Worm (Caenorhabditis elegans) whole organism, midembryonic: ENCODE data around the gene Y32F6A.5.

Experiments
- T22C8.4 ChIP-seq: fragments of 200-800 bp; sonication (Bioruptor generic); IDR thresholded peaks from 2 replicates; pipeline ENCODE4 v1.3.6; 2022; ENCODE audit warnings: missing genetic modification characterization, missing compliant biosample characterization
- cog-1 ChIP-seq: sonication (generic microtip); optimal IDR thresholded peaks from 2 replicates; lab custom pipeline; 2016; ENCODE audit warnings: missing genetic modification characterization, missing compliant biosample characterization
- flt-1 ChIP-seq: fragments of 200-800 bp; sonication (Bioruptor generic); IDR thresholded peaks from 2 replicates; pipeline ENCODE4 v1.3.6; 2022; ENCODE audit warnings: missing genetic modification characterization, missing compliant biosample characterization
- klf-2 ChIP-seq: fragments of 200-800 bp; sonication (Bioruptor generic); conservative IDR thresholded peaks from 2 replicates; pipeline ENCODE4 v1.3.6; 2022; ENCODE audit warnings: missing genetic modification reagents, missing genetic modification characterization, missing compliant biosample characterization
- med-1 ChIP-seq: sonication (generic microtip); optimal IDR thresholded peaks from 2 replicates; lab custom pipeline; 2017; ENCODE audit warnings: missing genetic modification characterization, mild to moderate bottlenecking, missing compliant biosample characterization, antibody characterized with exemption, missing genetic modification reagents; ENCODE audit not compliant: insufficient read depth
- ref-1 ChIP-seq: fragments of 200-800 bp; sonication (Bioruptor generic); conservative IDR thresholded peaks from 2 replicates; pipeline ENCODE4 v1.3.6; 2022; ENCODE audit warnings: missing genetic modification reagents, missing genetic modification characterization, missing compliant biosample characterization
- tab-1 ChIP-seq: fragments of 200-800 bp; sonication (Bioruptor generic); IDR thresholded peaks from 2 replicates; pipeline ENCODE4 v1.3.6; 2022; ENCODE audit warnings: missing genetic modification characterization, missing compliant biosample characterization
- ztf-23 ChIP-seq: fragments of 200-800 bp; sonication (Bioruptor generic); IDR thresholded peaks from 2 replicates; pipeline ENCODE4 v1.3.6; 2022; ENCODE audit warnings: missing genetic modification reagents, missing genetic modification characterization, missing compliant biosample characterization
- ztf-29 ChIP-seq: fragments of 200-800 bp; sonication (Bioruptor generic); IDR thresholded peaks from 2 replicates; pipeline ENCODE4 v1.3.6; 2022; ENCODE audit warnings: missing genetic modification reagents, missing genetic modification characterization, missing compliant biosample characterization

Gene Y32F6A.5

ce11 chrV:10426253-10426652, 27.2 kb downstream of the Y32F6A.5 start, which contains the start of gene apc-10:
Gene apc-10, minus strand, starts transcription at chrV:10426353.
- TF ChIP-seq ztf-29 = no peak
- no peak for TF ChIP-seq cog-1 (tag; lab: Kevin White, UChicago)
- TF ChIP-seq med-1 = no peak
- TF ChIP-seq tab-1 = no peak
- no peak for TF ChIP-seq flt-1 (GFP tag; lab: Robert Waterston, UW)
- no peak for TF ChIP-seq klf-2 (GFP tag; lab: Robert Waterston, UW)
- no peak for TF ChIP-seq ztf-23 (GFP tag; lab: Robert Waterston, UW)
- TF ChIP-seq ref-1 (GFP tag; lab: Robert Waterston, UW) = no peak
- TF ChIP-seq T22C8.4 = no peak

DNA sequence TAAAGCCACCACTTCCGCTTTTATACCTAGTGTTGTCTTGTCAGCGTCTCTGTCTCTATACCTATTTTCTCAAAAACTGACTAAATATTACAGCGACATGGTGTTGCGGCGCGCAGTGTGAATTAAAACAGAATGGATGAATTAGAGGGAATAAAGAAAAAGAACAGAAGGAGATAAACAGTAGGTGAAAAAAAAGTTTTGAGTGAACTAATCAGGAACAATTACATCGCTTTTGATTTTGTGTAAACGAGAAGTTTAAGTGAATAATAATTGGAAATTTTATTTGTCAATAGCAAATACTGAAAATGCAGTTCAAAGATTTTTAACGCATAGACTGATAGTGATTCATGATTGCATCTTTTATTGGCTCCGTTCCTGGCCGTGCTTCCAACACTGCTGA, 28.3 kb downstream of the Y32F6A.5 start, which contains the start of gene col-12:
Gene col-12 (minus strand): TSS at position 101 of the 400 bp plus-strand sequence.
- TF ChIP-seq ztf-29 (no peak), ztf-23 (GFP tag; lab: Robert Waterston, UW) (no peak), klf-2 (GFP tag; lab: Robert Waterston, UW) (no peak), med-1 (no peak), T22C8.4 (no peak), tab-1 (no peak), cog-1 (tag; lab: Kevin White, UChicago) (no peak), ref-1 (GFP tag; lab: Robert Waterston, UW) (no peak)

DNA sequence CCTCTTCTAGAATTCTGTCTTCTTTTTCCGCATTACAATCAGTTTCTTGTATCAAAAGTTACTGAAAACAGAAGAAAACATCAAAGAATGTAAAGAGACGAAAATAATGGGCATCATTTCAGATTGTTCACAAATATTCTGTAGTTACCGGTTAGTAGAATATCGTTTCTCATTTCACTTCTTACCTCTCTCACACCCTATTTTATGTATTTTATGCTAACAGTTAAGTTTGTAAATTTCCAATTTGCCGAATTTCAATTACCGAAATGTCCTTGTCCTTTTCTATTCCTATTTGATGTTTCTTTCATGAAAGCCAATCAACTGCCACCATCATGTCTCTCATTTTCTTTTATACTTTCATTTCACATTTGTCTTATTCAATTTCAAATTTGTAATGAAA, 29.9 kb downstream of the Y32F6A.5 start:
- TF ChIP-seq ztf-29 (no peak), flt-1 (GFP tag; lab: Robert Waterston, UW) (no peak), cog-1 (tag; lab: Kevin White, UChicago) (no peak), ref-1 (GFP tag; lab: Robert Waterston, UW) (no peak), T22C8.4 (no peak), med-1 (no peak), ztf-23 (GFP tag; lab: Robert Waterston, UW) (no peak), klf-2 (GFP tag; lab: Robert Waterston, UW) (no peak), tab-1 (no peak)

ce11 chrV:10421802-10422201, 31.6 kb downstream of the Y32F6A.5 start, which contains the start of gene col-13:
Gene col-13, minus strand, starts transcription at chrV:10421902.
- TF ChIP-seq med-1 (no peak), ztf-29 (no peak), cog-1 (tag; lab: Kevin White, UChicago) (no peak), ref-1 (GFP tag; lab: Robert Waterston, UW) (no peak), ztf-23 (GFP tag; lab: Robert Waterston, UW) (no peak), tab-1 (no peak), flt-1 (GFP tag; lab: Robert Waterston, UW) (no peak), T22C8.4 (no peak), klf-2 (GFP tag; lab: Robert Waterston, UW) (no peak)

- TF ChIP-seq ztf-29 = no peak
- no peak for TF ChIP-seq tab-1
- no peak for TF ChIP-seq ref-1 (GFP tag; lab: Robert Waterston, UW)
- TF ChIP-seq T22C8.4 = no peak
- no peak for TF ChIP-seq med-1
These were observed 34.4 kb downstream of the Y32F6A.5 start, which contains the start of gene F15H10.5 for ce11 chrV:10418961-10419360. Gene F15H10.5, minus strand, starts transcription at chrV:10419061.

DNA sequence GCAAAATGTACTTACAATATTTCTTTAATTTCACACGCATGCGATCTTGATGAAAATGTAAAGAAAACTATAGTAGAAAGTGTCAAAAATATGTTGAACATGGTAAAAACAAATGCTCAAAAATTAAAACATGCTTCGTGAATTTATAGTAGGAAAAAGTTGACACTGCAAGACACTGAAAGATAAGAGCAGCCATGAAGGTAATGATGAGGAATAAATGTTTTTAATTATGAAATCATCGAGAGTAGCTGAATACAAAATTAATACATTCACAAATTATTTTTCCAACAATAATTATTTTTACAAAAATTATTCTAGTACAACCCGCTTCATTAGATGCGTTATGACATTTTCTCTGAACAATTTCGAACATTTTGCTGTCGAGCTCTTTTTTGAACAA, 36.5 kb downstream of the Y32F6A.5 start, which contains the start of gene F15H10.10:
Gene F15H10.10 (minus strand): TSS at position 101 of the 400 bp plus-strand sequence.
- TF ChIP-seq klf-2 (GFP tag; lab: Robert Waterston, UW) (no peak), tab-1 (no peak), T22C8.4 (no peak), med-1 (no peak), cog-1 (tag; lab: Kevin White, UChicago) (no peak), ztf-29 (no peak), flt-1 (GFP tag; lab: Robert Waterston, UW) (no peak), ref-1 (GFP tag; lab: Robert Waterston, UW) (no peak), ztf-23 (GFP tag; lab: Robert Waterston, UW) (no peak)

DNA sequence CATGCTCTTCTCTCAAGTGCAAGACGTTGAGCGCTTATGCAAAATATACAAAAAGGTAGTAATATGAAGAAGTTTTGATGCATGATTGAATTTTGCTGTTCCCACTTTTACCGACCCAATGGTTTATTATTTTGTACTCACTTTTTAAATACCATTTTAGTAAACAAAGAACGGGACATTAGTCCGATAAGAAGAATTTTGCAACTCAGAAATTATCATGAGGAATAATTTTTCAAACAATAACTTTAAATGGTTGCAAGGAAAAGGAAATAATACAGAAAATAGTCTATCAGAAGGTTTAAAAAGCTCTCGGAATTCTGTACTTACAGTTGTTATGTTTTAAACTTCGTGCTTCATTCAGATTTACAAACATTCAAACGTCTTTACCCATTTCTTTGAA, 38.8 kb downstream of the Y32F6A.5 start, which contains the start of gene F15H10.9:
Gene F15H10.9 (minus strand): TSS at position 101 of the 400 bp plus-strand sequence.
- no peak for TF ChIP-seq klf-2 (GFP tag; lab: Robert Waterston, UW)
- TF ChIP-seq ztf-23 (GFP tag; lab: Robert Waterston, UW) = no peak
- no peak for TF ChIP-seq med-1
- no peak for TF ChIP-seq flt-1 (GFP tag; lab: Robert Waterston, UW)
- no peak for TF ChIP-seq tab-1
- TF ChIP-seq cog-1 (tag; lab: Kevin White, UChicago) = no peak
- TF ChIP-seq T22C8.4 = no peak
- TF ChIP-seq ztf-29 = no peak
- no peak for TF ChIP-seq ref-1 (GFP tag; lab: Robert Waterston, UW)

DNA sequence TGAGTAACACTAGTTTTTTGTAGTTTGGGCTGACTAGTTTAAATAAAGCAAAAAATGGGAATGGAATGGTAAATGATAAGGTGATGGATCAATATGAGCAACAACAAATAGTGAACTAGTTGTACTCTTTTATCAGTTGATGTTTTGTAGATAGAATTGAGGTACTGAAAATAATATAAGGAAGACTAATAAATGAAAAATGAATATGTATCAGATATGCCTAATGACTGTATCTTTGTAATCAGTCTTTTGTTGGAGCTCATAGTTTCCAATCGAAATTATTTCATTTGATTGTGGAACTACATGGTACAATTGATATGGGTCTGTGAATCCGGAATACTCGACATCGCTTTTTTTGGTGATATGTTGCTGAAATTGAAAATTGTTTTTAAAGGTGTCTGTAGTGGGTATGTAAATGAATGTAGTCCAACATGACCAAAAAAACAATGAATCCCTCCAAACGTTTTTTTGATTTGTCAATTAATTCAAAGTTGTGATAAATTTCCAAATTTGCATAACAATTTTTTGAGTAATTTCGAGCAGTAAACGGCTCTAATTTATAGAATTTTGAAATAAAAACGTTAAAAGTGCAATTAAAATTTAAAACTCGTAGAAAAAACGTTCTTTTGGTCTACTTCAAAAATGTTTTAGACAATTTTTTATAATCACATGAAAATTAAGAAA, 43.2 kb downstream of the Y32F6A.5 start, which contains the start of gene F15H10.12:
Gene F15H10.12 (minus strand): TSS at position 51 of the 684 bp plus-strand sequence.
- TF ChIP-seq ref-1 (GFP tag; lab: Robert Waterston, UW) (no peak), ztf-29 (no peak), klf-2 (GFP tag; lab: Robert Waterston, UW) (no peak), T22C8.4 (no peak), flt-1 (GFP tag; lab: Robert Waterston, UW) (no peak), cog-1 (tag; lab: Kevin White, UChicago) (no peak), ztf-23 (GFP tag; lab: Robert Waterston, UW) (no peak), tab-1 (no peak), med-1 (no peak)

DNA sequence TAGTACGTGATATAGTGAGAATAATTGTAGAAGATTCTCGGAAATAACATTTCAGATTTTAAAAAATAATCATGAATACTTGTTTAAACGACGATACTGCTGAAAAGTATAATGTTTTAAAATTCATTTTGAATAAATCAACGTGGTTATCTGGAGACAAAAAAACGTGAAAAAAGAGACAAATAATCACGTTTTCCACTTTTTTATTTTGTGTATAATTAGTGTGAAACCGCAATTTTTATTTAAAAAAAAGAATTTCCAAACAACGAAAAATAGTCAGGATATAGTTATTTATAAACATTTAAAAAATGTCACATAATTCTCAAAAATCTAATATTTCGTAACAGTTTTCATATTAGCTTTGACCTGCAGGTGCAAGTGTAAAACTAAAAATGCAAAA, 47.1 kb downstream of the Y32F6A.5 start, which contains the start of gene F15H10.7:
Gene F15H10.7 (minus strand): TSS at position 101 of the 400 bp plus-strand sequence.
- TF ChIP-seq ref-1 (GFP tag; lab: Robert Waterston, UW) (no peak), med-1 (no peak), ztf-29 (no peak), cog-1 (tag; lab: Kevin White, UChicago) (no peak), klf-2 (GFP tag; lab: Robert Waterston, UW) (no peak), tab-1 (no peak), ztf-23 (GFP tag; lab: Robert Waterston, UW) (no peak)

ce11 chrV:10404701-10405100, 48.7 kb downstream of the Y32F6A.5 start:
- TF ChIP-seq tab-1 (no peak), med-1 (no peak), klf-2 (GFP tag; lab: Robert Waterston, UW) (no peak), flt-1 (GFP tag; lab: Robert Waterston, UW) (no peak), T22C8.4 (no peak), ref-1 (GFP tag; lab: Robert Waterston, UW) (no peak), cog-1 (tag; lab: Kevin White, UChicago) (no peak), ztf-29 (no peak), ztf-23 (GFP tag; lab: Robert Waterston, UW) (no peak)
